Worm (Caenorhabditis elegans): ENCODE measurements around the gene sdz-19.

DNA sequence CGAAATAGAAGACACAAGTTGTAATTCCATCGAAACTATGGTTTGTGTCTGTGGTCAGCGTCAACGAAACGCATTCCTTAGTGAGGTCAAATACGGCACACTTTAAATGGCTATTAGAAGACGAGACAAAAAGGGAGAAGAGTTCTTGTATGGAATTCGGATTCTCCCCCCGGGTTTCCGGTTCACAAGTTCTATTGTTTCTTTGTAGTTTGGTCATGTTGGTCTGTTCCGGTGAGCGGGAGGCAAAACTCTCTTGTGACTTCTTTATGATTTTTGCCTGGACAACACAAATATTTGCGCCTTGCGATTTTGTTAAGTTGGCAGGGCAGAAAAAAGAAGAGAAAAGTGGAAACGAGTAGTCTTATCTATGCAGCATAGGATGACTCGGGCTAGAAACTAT is 14.7 kb upstream of the sdz-19 start:
- TF ChIP-seq tbx-2 (tag; optimal IDR thresholded peaks at IDR 0.05) (no peak), ref-2 (tag; optimal IDR thresholded peaks at IDR 0.05) (no peak), lin-11 (tag; optimal IDR thresholded peaks at IDR 0.05) (no peak), hlh-6 (tag; optimal IDR thresholded peaks at IDR 0.05) (no peak), sox-4 (tag; optimal IDR thresholded peaks at IDR 0.05) (no peak), ama-1 (optimal IDR thresholded peaks at IDR 0.05) (no peak), pqm-1 (tag; optimal IDR thresholded peaks at IDR 0.05) (no peak), che-1 (tag; optimal IDR thresholded peaks at IDR 0.05) (no peak), dve-1 (tag; optimal IDR thresholded peaks at IDR 0.05) (no peak), ztf-16 (tag; optimal IDR thresholded peaks at IDR 0.05) (no peak)
